Worm (Caenorhabditis elegans) whole organism, early embryonic: ENCODE results near the gene dhs-14.

Source experiments
- F13C5.2 ChIP-seq: sonication (generic microtip); optimal IDR thresholded peaks from 2 replicates; lab custom pipeline; 2017; ENCODE audit warnings: mild to moderate bottlenecking, missing genetic modification characterization, inconsistent platforms, missing compliant biosample characterization
- ama-1 ChIP-seq: fragments of 150-350 bp; optimal IDR thresholded peaks from 2 replicates; lab custom pipeline; 2014
- ceh-13 ChIP-seq: fragments of 200-800 bp; sonication (Bioruptor generic); optimal IDR thresholded peaks from 2 replicates; lab custom pipeline; 2018; ENCODE audit warnings: mild to moderate bottlenecking, missing genetic modification characterization, missing compliant biosample characterization

- TF ChIP-seq ceh-13 (GFP tag; lab: Kevin White, UChicago) (no peak), ama-1 (lab: Kevin White, UChicago) (no peak), F13C5.2 (tag; lab: Kevin White, UChicago) (no peak)
These were observed 48.1 kb downstream of the dhs-14 start for ce11 chrV:2716933-2717332.
